Worm (Caenorhabditis elegans) whole organism, mixed stage, embryonic: ENCODE results near the gene F26F2.5.

Source experiments
- blmp-1 ChIP-seq: fragments of 150-350 bp; optimal IDR thresholded peaks from 2 replicates; lab custom pipeline; 2014; ENCODE audit warnings: missing biosample characterization, missing genetic modification characterization
- hlh-1 ChIP-seq: fragments of 150-350 bp; optimal IDR thresholded peaks from 2 replicates; lab custom pipeline; 2014; ENCODE audit warnings: missing biosample characterization, missing genetic modification reagents, missing genetic modification characterization
- lin-13 ChIP-seq: fragments of 150-350 bp; optimal IDR thresholded peaks from 2 replicates; lab custom pipeline; 2014; ENCODE audit warnings: missing biosample characterization, missing genetic modification characterization
- mls-2 ChIP-seq: sonication (generic microtip); optimal IDR thresholded peaks from 2 replicates; lab custom pipeline; 2016; ENCODE audit warnings: mild to moderate bottlenecking, missing genetic modification characterization, moderate library complexity, missing compliant biosample characterization
- nhr-12 ChIP-seq: fragments of 150-350 bp; optimal IDR thresholded peaks from 2 replicates; lab custom pipeline; 2014; ENCODE audit warnings: missing biosample characterization, missing genetic modification characterization
- nhr-76 ChIP-seq: sonication (generic microtip); optimal IDR thresholded peaks from 2 replicates; lab custom pipeline; 2017; ENCODE audit warnings: missing biosample characterization, missing genetic modification characterization
- pha-4 ChIP-seq: fragments of 150-350 bp; optimal IDR thresholded peaks from 2 replicates; lab custom pipeline; 2018; ENCODE audit warnings: missing biosample characterization, missing genetic modification reagents, missing genetic modification characterization
- sem-2 ChIP-seq: fragments of 200-800 bp; sonication (Bioruptor generic); optimal IDR thresholded peaks from 2 replicates; lab custom pipeline; 2018; ENCODE audit warnings: mild to moderate bottlenecking, missing genetic modification characterization, missing compliant biosample characterization
- snpc-4 ChIP-seq: fragments of 150-350 bp; optimal IDR thresholded peaks from 2 replicates; lab custom pipeline; 2014; ENCODE audit warnings: missing biosample characterization, missing genetic modification characterization
- sptf-1 ChIP-seq: sonication (generic microtip); optimal IDR thresholded peaks from 2 replicates; lab custom pipeline; 2017; ENCODE audit warnings: mild to moderate bottlenecking, missing genetic modification characterization, moderate library complexity, missing compliant biosample characterization
- unc-62 ChIP-seq: fragments of 150-350 bp; optimal IDR thresholded peaks from 2 replicates; lab custom pipeline; 2014; ENCODE audit warnings: missing biosample characterization, missing genetic modification reagents, missing genetic modification characterization
- ztf-11 ChIP-seq: fragments of 150-350 bp; optimal IDR thresholded peaks from 2 replicates; lab custom pipeline; 2014; ENCODE audit warnings: missing biosample characterization, missing genetic modification characterization

DNA sequence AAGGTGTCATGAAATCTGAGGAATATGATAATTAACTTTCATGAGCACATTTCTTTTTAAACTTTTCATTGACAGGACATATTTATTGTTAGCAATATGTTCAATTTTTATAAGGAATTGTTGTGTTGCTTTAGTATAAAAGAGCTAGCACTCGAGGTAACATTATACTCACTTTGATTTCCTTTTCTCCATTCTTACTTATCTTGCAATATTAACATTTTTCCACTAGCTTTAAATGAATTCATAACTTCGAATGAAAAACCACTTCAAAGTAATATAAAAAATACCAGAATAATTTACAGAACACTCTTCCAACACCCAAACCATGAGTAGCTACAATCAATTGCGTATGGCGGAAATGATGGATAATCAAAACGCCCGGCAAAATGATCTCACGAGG, at the start of gene F26F2.5:
- no peak for TF ChIP-seq ztf-11 (tag; lab: Kevin White, UChicago)
- TF ChIP-seq hlh-1 (tag; lab: Kevin White, UChicago): no peak
- no peak for TF ChIP-seq blmp-1 (tag; lab: Kevin White, UChicago)
- TF ChIP-seq lin-13 (tag; lab: Kevin White, UChicago): no peak
- no peak for TF ChIP-seq snpc-4 (tag; lab: Kevin White, UChicago)
- no peak for TF ChIP-seq unc-62 (GFP tag; lab: Kevin White, UChicago)
- no peak for TF ChIP-seq pha-4
- no peak for TF ChIP-seq mls-2 (tag; lab: Kevin White, UChicago)
- no peak for TF ChIP-seq sem-2 (GFP tag; lab: Kevin White, UChicago)
- no peak for TF ChIP-seq nhr-76 (tag; lab: Kevin White, UChicago)
- TF ChIP-seq sptf-1: no peak
- no peak for TF ChIP-seq nhr-12 (tag; lab: Kevin White, UChicago)
